Fruit fly (Drosophila melanogaster): ENCODE results near the gene Yp2.

The Yp2 gene

dm6 chrX:10008576-10009260 lies 43.7 kb downstream of the Yp2 start, which contains the start of gene CG33557:
CG33557 (plus strand) TSS chrX:10009210.
- TF ChIP-seq CrebA (GFP tag; optimal IDR thresholded peaks at IDR 0.05; ENCODE audit: borderline replicate concordance) (no peak), tai (GFP tag; optimal IDR thresholded peaks at IDR 0.05) (no peak), ey (GFP tag; optimal IDR thresholded peaks at IDR 0.05) (no peak), GATAd (GFP tag; optimal IDR thresholded peaks at IDR 0.05) (no peak), h (GFP tag; optimal IDR thresholded peaks at IDR 0.05) (no peak), brk (GFP tag; optimal IDR thresholded peaks at IDR 0.05) (no peak), Mio (GFP tag; optimal IDR thresholded peaks at IDR 0.05) (no peak), dmrt93B (GFP tag; optimal IDR thresholded peaks at IDR 0.05) (no peak), sage (GFP tag; optimal IDR thresholded peaks at IDR 0.05) (no peak), Hr78 (GFP tag; optimal IDR thresholded peaks at IDR 0.05) (no peak), dsf (GFP tag; optimal IDR thresholded peaks at IDR 0.05; ENCODE audit: borderline replicate concordance) (no peak), pan (optimal IDR thresholded peaks at IDR 0.05) (no peak), N (GFP tag; optimal IDR thresholded peaks at IDR 0.05) (no peak)
